Fruit fly (Drosophila melanogaster) whole organism, wandering third instar larva: ENCODE results near the gene Apoltp.

Experiments
- Abd-B ChIP-seq: fragments of >200 bp; optimal IDR thresholded peaks from 2 replicates; lab custom pipeline; 2017; ENCODE audit warnings: missing biosample characterization, missing genetic modification characterization
- CG32264 ChIP-seq: fragments of 200-800 bp; sonication (Bioruptor generic); optimal IDR thresholded peaks from 2 replicates; lab custom pipeline; 2016; ENCODE audit warnings: missing biosample characterization, missing genetic modification characterization
- CG9705 ChIP-seq: fragments of 200-800 bp; sonication (Bioruptor generic); optimal IDR thresholded peaks from 2 replicates; lab custom pipeline; 2018; ENCODE audit warnings: missing biosample characterization, mild to moderate bottlenecking, missing genetic modification characterization
- CrebA ChIP-seq: fragments of 200-800 bp; sonication (Bioruptor generic); optimal IDR thresholded peaks from 2 replicates; lab custom pipeline; 2016; ENCODE audit warnings: missing biosample characterization, mild to moderate bottlenecking, missing genetic modification characterization, borderline replicate concordance
- Dif ChIP-seq: fragments of 200-275, 200-300 bp; sonication (Bioruptor generic); optimal IDR thresholded peaks from 2 replicates; lab custom pipeline; 2018; ENCODE audit warnings: missing biosample characterization, missing genetic modification characterization; ENCODE audit not compliant: partially characterized antibody
- GATAd ChIP-seq: sonication (Bioruptor generic); optimal IDR thresholded peaks from 2 replicates; lab custom pipeline; 2016; ENCODE audit warnings: missing biosample characterization, missing genetic modification characterization
- HLH106 ChIP-seq: fragments of 200-800 bp; optimal IDR thresholded peaks from 3 replicates; lab custom pipeline; 2019; ENCODE audit warnings: missing biosample characterization, mild to moderate bottlenecking, missing genetic modification characterization, moderate library complexity
- Hnf4 ChIP-seq: fragments of 200-800 bp; sonication (Bioruptor generic); optimal IDR thresholded peaks from 2 replicates; lab custom pipeline; 2016; ENCODE audit warnings: missing biosample characterization, mild to moderate bottlenecking, missing genetic modification characterization
- Hr78 ChIP-seq: fragments of >200 bp; optimal IDR thresholded peaks from 2 replicates; lab custom pipeline; 2017; ENCODE audit warnings: missing biosample characterization, missing genetic modification characterization
- Hr83 ChIP-seq: fragments of 200-300 bp; sonication (Bioruptor generic); optimal IDR thresholded peaks from 2 replicates; lab custom pipeline; 2016; ENCODE audit warnings: missing biosample characterization, mild to moderate bottlenecking, missing genetic modification characterization, moderate library complexity; ENCODE audit not compliant: poor library complexity, severe bottlenecking
- Jra ChIP-seq: sonication (Bioruptor generic); optimal IDR thresholded peaks from 2 replicates; lab custom pipeline; 2016; ENCODE audit warnings: missing biosample characterization, missing genetic modification characterization
- Mio ChIP-seq: sonication (Bioruptor generic); optimal IDR thresholded peaks from 2 replicates; lab custom pipeline; 2016; ENCODE audit warnings: missing biosample characterization, missing genetic modification characterization
- Myc ChIP-seq: fragments of >200 bp; optimal IDR thresholded peaks from 2 replicates; lab custom pipeline; 2017
- N ChIP-seq: fragments of >200 bp; optimal IDR thresholded peaks from 2 replicates; lab custom pipeline; 2018; ENCODE audit warnings: missing biosample characterization, missing external identifiers, missing genetic modification characterization
- OdsH ChIP-seq: fragments of 200-800 bp; sonication (Bioruptor generic); optimal IDR thresholded peaks from 2 replicates; lab custom pipeline; 2016; ENCODE audit warnings: missing biosample characterization, mild to moderate bottlenecking, missing genetic modification characterization
- Rel ChIP-seq, 2 experiments: fragments of 200-800 bp; sonication (Bioruptor generic) in 1 of 2; optimal IDR thresholded peaks; 2 replicates in 1 of 2; 3 replicates in 1 of 2; lab custom pipeline; 2016 to 2019; ENCODE audit warnings: mild to moderate bottlenecking in 2 of 2, missing biosample characterization in 2 of 2, missing genetic modification characterization in 2 of 2, moderate library complexity in 1 of 2
- Sp1 ChIP-seq: fragments of 200-800 bp; sonication (Bioruptor generic); optimal IDR thresholded peaks from 3 replicates; lab custom pipeline; 2019; ENCODE audit warnings: missing biosample characterization, mild to moderate bottlenecking, missing genetic modification characterization, moderate library complexity
- Vsx2 ChIP-seq: fragments of 200-300, 225-300 bp; sonication (Bioruptor generic); optimal IDR thresholded peaks from 2 replicates; lab custom pipeline; 2018; ENCODE audit warnings: missing biosample characterization, missing genetic modification characterization; ENCODE audit not compliant: partially characterized antibody
- br ChIP-seq: fragments of 200-800 bp; sonication (Bioruptor generic); optimal IDR thresholded peaks from 2 replicates; lab custom pipeline; 2016; ENCODE audit warnings: missing biosample characterization, missing genetic modification characterization
- brk ChIP-seq: fragments of 200-800 bp; sonication (Bioruptor generic); optimal IDR thresholded peaks from 2 replicates; lab custom pipeline; 2016; ENCODE audit warnings: missing biosample characterization, mild to moderate bottlenecking, missing genetic modification characterization
- dl ChIP-seq, 2 experiments: fragments of 175-275, 200-275 bp in 1 of 2; fragments of 200-275 bp in 1 of 2; sonication (Bioruptor generic); optimal IDR thresholded peaks; lab custom pipeline; 2018; ENCODE audit warnings: mild to moderate bottlenecking in 2 of 2, missing biosample characterization in 2 of 2, missing genetic modification characterization in 2 of 2, moderate library complexity in 2 of 2; ENCODE audit not compliant: partially characterized antibody in 2 of 2, insufficient read depth in 1 of 2
- dmrt93B ChIP-seq: fragments of 200-800 bp; sonication (Bioruptor generic); optimal IDR thresholded peaks from 2 replicates; lab custom pipeline; 2018; ENCODE audit warnings: missing biosample characterization, mild to moderate bottlenecking, missing genetic modification characterization
- dsf ChIP-seq: sonication (Bioruptor generic); optimal IDR thresholded peaks from 2 replicates; lab custom pipeline; 2016; ENCODE audit warnings: missing biosample characterization, missing genetic modification characterization, borderline replicate concordance
- foxo ChIP-seq, 2 experiments: fragments of 200-800 bp; sonication (Bioruptor generic); optimal IDR thresholded peaks; 2 replicates in 1 of 2; 3 replicates in 1 of 2; lab custom pipeline; 2016 to 2017; ENCODE audit warnings: missing biosample characterization in 2 of 2, missing genetic modification characterization in 2 of 2
- h ChIP-seq: fragments of 200-800 bp; sonication (Bioruptor generic); optimal IDR thresholded peaks from 3 replicates; lab custom pipeline; 2016; ENCODE audit warnings: missing biosample characterization, mild to moderate bottlenecking, missing genetic modification characterization
- jim ChIP-seq: fragments of 175-275, 200-325 bp; sonication (Bioruptor generic); optimal IDR thresholded peaks from 2 replicates; lab custom pipeline; 2016; ENCODE audit warnings: missing biosample characterization, mild to moderate bottlenecking, missing genetic modification characterization
- lola ChIP-seq: fragments of >200 bp; optimal IDR thresholded peaks from 2 replicates; lab custom pipeline; 2017; ENCODE audit warnings: missing biosample characterization, missing genetic modification characterization
- pan ChIP-seq: fragments of >200 bp; optimal IDR thresholded peaks from 2 replicates; lab custom pipeline; 2017
- psq ChIP-seq: fragments of 200-800 bp; sonication (Bioruptor generic); optimal IDR thresholded peaks from 3 replicates; lab custom pipeline; 2017; ENCODE audit warnings: missing biosample characterization, mild to moderate bottlenecking, missing genetic modification characterization, moderate library complexity
- sage ChIP-seq: fragments of 200-800 bp; sonication (Bioruptor generic); optimal IDR thresholded peaks from 2 replicates; lab custom pipeline; 2016; ENCODE audit warnings: missing biosample characterization, mild to moderate bottlenecking, missing genetic modification characterization
- sv ChIP-seq: fragments of 200-800 bp; sonication (Bioruptor generic); optimal IDR thresholded peaks from 3 replicates; lab custom pipeline; 2016; ENCODE audit warnings: missing biosample characterization, missing genetic modification characterization
- tai ChIP-seq: sonication (Bioruptor generic); optimal IDR thresholded peaks from 2 replicates; lab custom pipeline; 2016; ENCODE audit warnings: missing biosample characterization, missing genetic modification characterization
- usp ChIP-seq: fragments of >200 bp; optimal IDR thresholded peaks from 2 replicates; lab custom pipeline; 2017; ENCODE audit warnings: missing biosample characterization, missing genetic modification characterization
- woc ChIP-seq: sonication (Bioruptor generic); optimal IDR thresholded peaks from 2 replicates; lab custom pipeline; 2016; ENCODE audit warnings: missing biosample characterization, mild to moderate bottlenecking, missing genetic modification characterization

Gene Apoltp

DNA sequence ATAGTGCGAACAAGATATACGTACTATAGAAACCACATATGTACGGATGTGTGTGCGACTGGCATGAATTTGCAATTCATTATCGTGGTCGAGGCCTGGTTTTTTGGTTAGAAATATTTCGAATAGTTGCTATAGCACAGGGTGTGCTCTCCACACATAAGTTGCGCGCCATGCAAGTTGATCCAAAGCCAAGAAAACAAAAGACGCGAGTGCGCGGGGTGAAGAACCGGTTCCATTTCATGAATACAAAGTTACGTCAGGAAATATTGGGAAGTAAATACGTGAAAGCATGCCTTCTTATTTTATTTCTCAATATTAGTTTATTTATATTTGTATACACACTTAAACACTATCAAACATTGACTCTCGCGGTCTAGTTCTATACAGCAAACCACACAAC lies 20.1 kb upstream of the Apoltp start:
- no peak for TF ChIP-seq N
- no peak for TF ChIP-seq CrebA (GFP tag; lab: Kevin White, UChicago)
- TF ChIP-seq br (GFP tag; lab: Kevin White, UChicago), result no peak
- no peak for TF ChIP-seq Sp1 (GFP tag; lab: Kevin White, UChicago)
- TF ChIP-seq Vsx2 (GFP tag; lab: Kevin White, UChicago), result no peak
- TF ChIP-seq usp, result no peak
- no peak for TF ChIP-seq Hr83 (GFP tag; lab: Kevin White, UChicago)
- TF ChIP-seq Myc (lab: Kevin White, UChicago), result no peak
- TF ChIP-seq brk (GFP tag; lab: Kevin White, UChicago), result no peak
- no peak for TF ChIP-seq HLH106 (tag; lab: Kevin White, UChicago)
- TF ChIP-seq Rel (GFP tag; optimal IDR thresholded peaks at IDR 0.05; lab: Kevin White, UChicago), result no peak
- no peak for TF ChIP-seq Rel (tag; optimal IDR thresholded peaks at IDR 0.05; lab: Kevin White, UChicago)
- no peak for TF ChIP-seq jim (GFP tag; lab: Kevin White, UChicago)
- no peak for TF ChIP-seq CG9705 (GFP tag; lab: Kevin White, UChicago)
- no peak for TF ChIP-seq tai (GFP tag; lab: Kevin White, UChicago)

DNA sequence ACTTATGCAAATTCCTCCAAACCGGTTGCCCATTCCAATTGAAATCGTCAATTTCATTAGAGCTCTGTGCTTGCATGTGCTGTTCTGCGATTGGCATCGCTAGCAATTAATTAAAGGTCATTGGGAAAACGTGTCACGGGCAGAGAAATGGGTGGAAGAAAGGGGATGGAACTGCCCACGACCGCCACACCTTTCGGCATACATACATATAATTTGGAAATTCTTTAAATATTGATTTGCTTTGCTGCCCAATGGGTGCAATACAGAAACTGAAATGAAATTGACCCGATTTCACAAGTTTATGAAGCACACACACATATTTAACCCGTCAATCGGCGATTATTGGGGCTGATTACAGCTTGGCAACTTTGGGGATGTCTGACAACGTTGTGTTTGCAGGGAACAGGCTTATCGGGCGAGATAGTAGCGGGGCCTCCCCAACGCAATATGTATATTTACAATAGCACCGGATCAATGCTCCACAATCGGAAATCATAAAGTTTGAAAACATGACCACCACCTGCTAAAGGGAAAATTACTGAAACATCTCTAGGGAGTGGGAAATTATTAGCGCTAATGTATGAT lies 19.2 kb upstream of the Apoltp start:
- no peak for TF ChIP-seq Rel (GFP tag; optimal IDR thresholded peaks at IDR 0.05; lab: Kevin White, UChicago)
- peak; percentile 99 for TF ChIP-seq Rel (tag; optimal IDR thresholded peaks at IDR 0.05; lab: Kevin White, UChicago)
- no peak for TF ChIP-seq sv (GFP tag; lab: Kevin White, UChicago)
- TF ChIP-seq CG32264 (GFP tag; lab: Kevin White, UChicago), result no peak
- no peak for TF ChIP-seq br (GFP tag; lab: Kevin White, UChicago)
- no peak for TF ChIP-seq Vsx2 (GFP tag; lab: Kevin White, UChicago)
- no peak for TF ChIP-seq psq
- TF ChIP-seq CG9705 (GFP tag; lab: Kevin White, UChicago), result no peak
- no peak for TF ChIP-seq Mio

DNA sequence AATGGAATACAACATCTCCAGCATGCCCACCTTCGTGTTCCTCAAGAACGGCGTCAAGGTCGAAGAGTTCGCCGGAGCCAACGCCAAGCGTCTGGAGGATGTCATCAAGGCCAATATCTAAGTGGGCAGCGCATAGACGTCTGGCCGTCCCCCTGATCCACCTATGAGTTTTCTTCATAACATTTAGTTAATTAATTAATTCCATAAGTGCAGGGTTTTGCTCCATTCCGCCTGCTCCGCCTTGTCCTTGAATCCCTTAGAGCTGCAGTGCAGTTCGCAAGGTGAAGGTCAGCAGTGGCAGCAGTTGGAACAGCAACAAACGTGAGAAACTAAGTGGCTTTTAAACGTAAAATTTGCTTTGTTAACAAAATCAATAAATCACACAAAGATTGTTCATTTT lies 18.4 kb upstream of the Apoltp start:
- TF ChIP-seq Vsx2 (GFP tag; lab: Kevin White, UChicago), result no peak
- TF ChIP-seq br (GFP tag; lab: Kevin White, UChicago), result no peak
- TF ChIP-seq pan (lab: Kevin White, UChicago), result no peak
- TF ChIP-seq psq, result no peak
- no peak for TF ChIP-seq Myc (lab: Kevin White, UChicago)
- TF ChIP-seq Jra (GFP tag; lab: Kevin White, UChicago), result no peak
- TF ChIP-seq brk (GFP tag; lab: Kevin White, UChicago), result no peak
- no peak for TF ChIP-seq jim (GFP tag; lab: Kevin White, UChicago)
- TF ChIP-seq dl (GFP tag; optimal IDR thresholded peaks at IDR 0.05; lab: Kevin White, UChicago; ENCODE audit: insufficient read depth in 1 of 2, partially characterized antibody in 2 of 2), result no peak
- no peak for TF ChIP-seq woc (GFP tag; lab: Kevin White, UChicago)
- TF ChIP-seq sv (GFP tag; lab: Kevin White, UChicago), result no peak
- TF ChIP-seq Hr83 (GFP tag; lab: Kevin White, UChicago), result no peak
- TF ChIP-seq Dif (GFP tag; lab: Kevin White, UChicago), result no peak
- no peak for TF ChIP-seq Hnf4 (GFP tag; lab: Kevin White, UChicago)
- no peak for TF ChIP-seq OdsH
- TF ChIP-seq dsf, result no peak
- TF ChIP-seq foxo (GFP tag; optimal IDR thresholded peaks at IDR 0.05; lab: Kevin White, UChicago), result no peak
- no peak for TF ChIP-seq N
- TF ChIP-seq Sp1 (GFP tag; lab: Kevin White, UChicago), result no peak
- TF ChIP-seq, all 38 proteins: peak for 0

DNA sequence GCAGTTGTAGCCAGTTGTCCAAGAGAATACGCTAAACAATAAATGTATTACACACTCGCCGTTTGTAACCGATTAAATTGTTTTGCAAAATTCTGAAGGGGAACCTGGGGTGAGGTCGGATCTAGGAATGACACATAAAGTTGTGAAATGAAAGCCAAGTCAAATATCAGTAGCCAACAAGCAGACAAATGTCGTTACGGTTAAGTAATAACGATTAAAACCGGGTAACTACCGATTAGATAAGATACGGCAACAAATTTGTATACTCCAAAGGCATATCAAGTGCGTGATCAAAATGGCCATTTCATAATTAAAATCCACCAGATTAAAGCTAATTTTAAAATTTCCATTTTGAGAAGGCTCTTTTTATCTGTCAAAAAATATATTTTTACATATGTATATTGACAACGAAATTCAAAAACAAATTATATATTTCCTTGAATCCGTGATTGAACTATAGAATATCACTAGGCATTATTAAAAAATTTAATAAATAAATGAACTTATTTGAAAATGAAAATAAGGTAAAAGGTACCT lies 17.9 kb upstream of the Apoltp start, which contains the start of gene GlcAT-S:
TSS of gene GlcAT-S (plus strand) at position 487 of the 537 bp plus-strand sequence.
- no peak for TF ChIP-seq brk (GFP tag; lab: Kevin White, UChicago)
- TF ChIP-seq Rel (GFP tag; optimal IDR thresholded peaks at IDR 0.05; lab: Kevin White, UChicago), result no peak
- peak; percentile 63 for TF ChIP-seq Rel (tag; optimal IDR thresholded peaks at IDR 0.05; lab: Kevin White, UChicago)
- no peak for TF ChIP-seq sage (GFP tag; lab: Kevin White, UChicago)

DNA sequence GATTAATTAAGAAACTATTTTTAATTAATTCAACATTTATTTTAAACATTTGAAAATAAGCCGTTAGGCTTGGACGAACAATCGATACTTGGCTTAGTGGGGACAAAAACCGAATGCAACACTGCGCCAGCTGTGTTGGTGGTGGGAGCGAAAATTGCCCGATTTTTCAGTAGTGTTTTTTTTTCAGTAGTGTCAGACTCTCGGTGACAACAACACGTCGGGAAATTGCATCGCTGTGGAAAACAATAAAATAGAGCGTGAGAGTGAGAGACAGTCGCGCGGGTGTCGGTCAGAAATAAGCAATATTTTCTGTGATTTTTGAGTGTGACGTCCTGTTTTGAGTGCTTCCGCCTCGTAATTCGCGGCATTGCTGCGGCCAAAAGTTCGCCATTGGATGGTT lies 17.3 kb upstream of the Apoltp start:
- TF ChIP-seq woc (GFP tag; lab: Kevin White, UChicago) (no peak), GATAd (GFP tag; lab: Kevin White, UChicago) (no peak), pan (lab: Kevin White, UChicago) (no peak), Hr78 (GFP tag; lab: Kevin White, UChicago) (no peak), Jra (GFP tag; lab: Kevin White, UChicago) (peak; percentile 76), Dif (GFP tag; lab: Kevin White, UChicago) (peak; percentile 42), h (GFP tag; lab: Kevin White, UChicago) (peak; percentile 8), lola (no peak), dmrt93B (GFP tag; lab: Kevin White, UChicago) (no peak), Vsx2 (GFP tag; lab: Kevin White, UChicago) (peak; percentile 60), HLH106 (tag; lab: Kevin White, UChicago) (no peak), usp (no peak), tai (GFP tag; lab: Kevin White, UChicago) (no peak), Mio (no peak), jim (GFP tag; lab: Kevin White, UChicago) (peak; percentile 82), Myc (lab: Kevin White, UChicago) (no peak), Hr83 (GFP tag; lab: Kevin White, UChicago) (peak; percentile 76), foxo (GFP tag; optimal IDR thresholded peaks at IDR 0.05; lab: Kevin White, UChicago) (peak in 1 of 2 experiments; percentile 26), Sp1 (GFP tag; lab: Kevin White, UChicago) (peak; percentile 26), sv (GFP tag; lab: Kevin White, UChicago) (peak; percentile 33), CG9705 (GFP tag; lab: Kevin White, UChicago) (no peak), Abd-B (GFP tag; lab: Kevin White, UChicago) (no peak), OdsH (peak; percentile 8), N (no peak), brk (GFP tag; lab: Kevin White, UChicago) (no peak), CG32264 (GFP tag; lab: Kevin White, UChicago) (no peak)
